Worm (Caenorhabditis elegans): ENCODE measurements around the gene T19H12.12.

The T19H12.12 gene

DNA sequence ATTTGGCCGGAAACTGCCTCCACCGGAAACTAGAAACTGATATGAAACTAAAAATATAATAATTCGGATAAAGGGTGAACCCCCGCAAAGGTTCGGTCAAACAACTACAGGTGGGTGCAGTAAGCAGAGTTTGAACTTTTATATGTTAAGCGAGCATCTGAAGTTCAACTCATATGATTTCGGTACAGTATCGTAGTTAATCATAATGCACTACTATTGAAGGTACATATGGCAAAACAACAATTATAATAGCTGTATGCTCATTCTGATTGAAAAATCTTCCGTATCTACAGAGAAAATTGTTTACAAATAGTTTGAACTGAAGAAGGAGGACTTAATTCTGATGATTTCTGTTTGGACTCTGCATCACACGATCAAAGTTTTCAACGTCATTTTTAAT lies 48.7 kb downstream of the T19H12.12 start (continued):
- TF ChIP-seq sea-2 (GFP tag; IDR thresholded peaks at IDR 0.05) (no peak), akir-1 (GFP tag; optimal IDR thresholded peaks at IDR 0.05) (no peak), rpc-1 (optimal IDR thresholded peaks at IDR 0.05) (no peak), rpc-1 (tag; optimal IDR thresholded peaks at IDR 0.05) (no peak), tbx-9 (tag; optimal IDR thresholded peaks at IDR 0.05; ENCODE audit: borderline replicate concordance) (no peak), mel-28 (tag; optimal IDR thresholded peaks at IDR 0.05; ENCODE audit: borderline replicate concordance) (no peak), hlh-12 (tag; optimal IDR thresholded peaks at IDR 0.05) (no peak), F10E7.11 (tag; optimal IDR thresholded peaks at IDR 0.05) (no peak)

- TF ChIP-seq attf-5 (GFP tag; optimal IDR thresholded peaks at IDR 0.05) (no peak), C17E4.6 (GFP tag; IDR thresholded peaks at IDR 0.05) (no peak), mxl-1 (tag; optimal IDR thresholded peaks at IDR 0.05) (no peak), ceh-58 (GFP tag; IDR thresholded peaks at IDR 0.05) (no peak), ZK185.1 (tag; optimal IDR thresholded peaks at IDR 0.05; ENCODE audit: poor library complexity, severe bottlenecking) (no peak), F57A8.1 (GFP tag; optimal IDR thresholded peaks at IDR 0.05) (no peak), pbrm-1 (GFP tag; IDR thresholded peaks at IDR 0.05) (no peak), nhr-120 (GFP tag; IDR thresholded peaks at IDR 0.05) (no peak), hrde-1 (tag; optimal IDR thresholded peaks at IDR 0.05; ENCODE audit: borderline replicate concordance) (no peak), ztf-26 (tag; optimal IDR thresholded peaks at IDR 0.05) (no peak), ceh-79 (tag; optimal IDR thresholded peaks at IDR 0.05) (no peak), F23B12.7 (tag; optimal IDR thresholded peaks at IDR 0.05; ENCODE audit: insufficient read depth) (no peak), sdz-38 (tag; optimal IDR thresholded peaks at IDR 0.05) (no peak), K11D2.4 (GFP tag; IDR thresholded peaks at IDR 0.05) (no peak), gei-17 (GFP tag; optimal IDR thresholded peaks at IDR 0.05) (no peak), xnd-1 (tag; optimal IDR thresholded peaks at IDR 0.05) (no peak), mel-28 (tag; optimal IDR thresholded peaks at IDR 0.05; ENCODE audit: borderline replicate concordance) (no peak), hlh-26 (GFP tag; conservative IDR thresholded peaks at IDR 0.05) (no peak), rec-8 (tag; optimal IDR thresholded peaks at IDR 0.05) (no peak), attf-3 (GFP tag; conservative IDR thresholded peaks at IDR 0.05) (no peak)
These were observed 49.8 kb downstream of the T19H12.12 start, which contains the start of gene catp-2 for ce11 chrV:4934406-4934805. Gene catp-2, plus strand, starts transcription at chrV:4934706.

Data from whole organism, young adult.